Worm (Caenorhabditis elegans) whole organism, L4/young adult: ENCODE measurements around the gene str-118.

Source experiments
- W03F9.2 ChIP-seq: fragments of 150-350 bp; optimal IDR thresholded peaks from 2 replicates; lab custom pipeline; 2014; ENCODE audit warnings: missing biosample characterization, missing genetic modification characterization
- him-1 ChIP-seq: sonication (generic microtip); optimal IDR thresholded peaks from 2 replicates; lab custom pipeline; 2016; ENCODE audit warnings: missing genotype, missing genetic modification reagents, missing genetic modification characterization, missing compliant biosample characterization

DNA sequence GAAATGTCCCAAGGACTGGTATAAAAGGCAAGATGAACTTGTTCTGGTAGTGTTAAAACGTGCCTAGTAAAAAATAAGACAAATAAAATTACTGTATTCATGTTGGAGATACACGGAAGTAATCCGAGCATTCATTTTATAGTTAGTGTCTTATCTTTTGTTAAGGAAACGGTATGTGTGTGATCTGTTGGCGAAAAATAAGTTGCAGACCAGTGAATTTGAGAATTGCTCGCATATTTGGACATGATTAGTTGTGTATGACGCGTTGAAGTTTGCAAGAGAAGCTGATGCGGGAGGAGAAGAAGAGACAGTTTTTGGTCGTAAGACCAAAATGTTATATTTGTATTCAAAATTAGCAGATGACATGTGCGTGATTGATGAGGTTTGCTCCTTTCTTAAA, 50.0 kb downstream of the str-118 start, which contains the start of gene C08B6.14:
- TF ChIP-seq W03F9.2 (no peak), him-1 (tag; lab: Kevin White, UChicago) (no peak)
